Worm (Caenorhabditis elegans) whole organism, L3 larva: ENCODE results near the gene D1086.8.

ENCODE experiments used
- R02D3.7 ChIP-seq: fragments of 150-350 bp; optimal IDR thresholded peaks from 2 replicates; lab custom pipeline; 2014; ENCODE audit warnings: missing biosample characterization, missing genetic modification characterization
- fos-1 ChIP-seq: fragments of 150-350 bp; optimal IDR thresholded peaks from 2 replicates; lab custom pipeline; 2014; ENCODE audit warnings: missing biosample characterization, missing genetic modification characterization
- lin-39 ChIP-seq: fragments of 150-350 bp; optimal IDR thresholded peaks from 2 replicates; lab custom pipeline; 2018; ENCODE audit warnings: missing biosample characterization, missing genetic modification reagents, missing genetic modification characterization
- pha-4 ChIP-seq: fragments of 150-350 bp; optimal IDR thresholded peaks from 2 replicates; lab custom pipeline; 2014; ENCODE audit warnings: missing biosample characterization, missing genetic modification reagents, missing genetic modification characterization
- snpc-4 ChIP-seq: fragments of 150-350 bp; optimal IDR thresholded peaks from 2 replicates; lab custom pipeline; 2014; ENCODE audit warnings: missing biosample characterization, missing genetic modification characterization
- tbx-2 ChIP-seq: sonication (generic microtip); optimal IDR thresholded peaks from 2 replicates; lab custom pipeline; 2016; ENCODE audit warnings: mild to moderate bottlenecking, missing genetic modification characterization, missing compliant biosample characterization
- unc-62 ChIP-seq: fragments of 150-350 bp; sonication (generic microtip); optimal IDR thresholded peaks from 4 replicates; lab custom pipeline; 2014; ENCODE audit warnings: missing biosample characterization, missing genetic modification reagents, missing genetic modification characterization
- zag-1 ChIP-seq: fragments of 150-350 bp; optimal IDR thresholded peaks from 2 replicates; lab custom pipeline; 2014; ENCODE audit warnings: missing biosample characterization, missing genetic modification characterization

ce11 chrV:14143634-14144033 is 49.7 kb downstream of the D1086.8 start:
- TF ChIP-seq lin-39 (tag; lab: Kevin White, UChicago) (no peak), unc-62 (GFP tag; lab: Kevin White, UChicago) (no peak), R02D3.7 (tag; lab: Kevin White, UChicago) (no peak), tbx-2 (tag; lab: Kevin White, UChicago) (peak; percentile 48), zag-1 (tag; lab: Kevin White, UChicago) (no peak), snpc-4 (no peak), pha-4 (tag; lab: Kevin White, UChicago) (no peak), fos-1 (tag; lab: Kevin White, UChicago) (no peak)
